Fruit fly (Drosophila melanogaster): Measurements from ENCODE around the gene robl37BC.

DNA sequence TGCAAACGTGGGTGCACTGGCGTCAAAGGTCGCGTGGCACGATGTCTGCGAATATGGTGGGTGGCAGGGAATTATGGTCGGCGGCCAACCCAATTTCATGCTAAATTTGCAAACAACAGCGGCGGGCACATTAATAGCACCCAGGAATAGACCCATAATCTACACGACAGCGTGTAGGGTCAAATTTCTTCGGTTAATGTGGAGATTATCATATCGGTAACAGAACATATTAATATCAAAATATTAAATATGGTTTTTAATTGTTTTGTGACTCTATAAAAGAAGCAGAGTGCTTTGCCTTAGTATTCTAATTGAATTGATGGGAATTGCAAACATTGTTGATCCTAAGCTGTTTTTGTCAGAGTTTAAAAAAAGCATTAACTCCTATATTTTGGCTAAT lies 31.7 kb upstream of the robl37BC start:
- TF ChIP-seq lola (GFP tag; optimal IDR thresholded peaks at IDR 0.05) (no peak), Jra (GFP tag; optimal IDR thresholded peaks at IDR 0.05) (no peak), usp (GFP tag; optimal IDR thresholded peaks at IDR 0.05) (no peak), foxo (GFP tag; optimal IDR thresholded peaks at IDR 0.05) (no peak), h (GFP tag; optimal IDR thresholded peaks at IDR 0.05) (no peak), brk (GFP tag; optimal IDR thresholded peaks at IDR 0.05) (no peak), Myc (optimal IDR thresholded peaks at IDR 0.05) (no peak), pan (optimal IDR thresholded peaks at IDR 0.05) (no peak), OdsH (GFP tag; optimal IDR thresholded peaks at IDR 0.05) (no peak), Abd-B (GFP tag; optimal IDR thresholded peaks at IDR 0.05) (no peak)
